Fruit fly (Drosophila melanogaster) whole organism, embryonic: ENCODE results near the gene senju.

ENCODE experiments used
- CG13894 ChIP-seq: fragments of 200-800 bp; sonication (Bioruptor generic); optimal IDR thresholded peaks from 3 replicates; lab custom pipeline; 2018; ENCODE audit warnings: missing biosample characterization, mild to moderate bottlenecking, missing genetic modification characterization, moderate library complexity
- CG2712 ChIP-seq: fragments of 200-800 bp; optimal IDR thresholded peaks from 3 replicates; lab custom pipeline; 2019; ENCODE audit warnings: missing biosample characterization, mild to moderate bottlenecking, missing genetic modification characterization, moderate library complexity
- croc ChIP-seq: fragments of 200-800 bp; sonication (Bioruptor generic); conservative IDR thresholded peaks from 3 replicates; pipeline ENCODE4 v1.3.6; 2022; ENCODE audit warnings: missing biosample characterization, missing genetic modification characterization
- disco-r ChIP-seq: fragments of 200-800 bp; sonication (Bioruptor generic); optimal IDR thresholded peaks from 2 replicates; lab custom pipeline; 2016; ENCODE audit warnings: missing biosample characterization, missing genetic modification characterization
- slbo ChIP-seq: fragments of 200-800 bp; sonication (Bioruptor generic); IDR thresholded peaks from 2 replicates; pipeline ENCODE4 v1.3.6; 2022; ENCODE audit warnings: missing biosample characterization, missing genetic modification characterization

DNA sequence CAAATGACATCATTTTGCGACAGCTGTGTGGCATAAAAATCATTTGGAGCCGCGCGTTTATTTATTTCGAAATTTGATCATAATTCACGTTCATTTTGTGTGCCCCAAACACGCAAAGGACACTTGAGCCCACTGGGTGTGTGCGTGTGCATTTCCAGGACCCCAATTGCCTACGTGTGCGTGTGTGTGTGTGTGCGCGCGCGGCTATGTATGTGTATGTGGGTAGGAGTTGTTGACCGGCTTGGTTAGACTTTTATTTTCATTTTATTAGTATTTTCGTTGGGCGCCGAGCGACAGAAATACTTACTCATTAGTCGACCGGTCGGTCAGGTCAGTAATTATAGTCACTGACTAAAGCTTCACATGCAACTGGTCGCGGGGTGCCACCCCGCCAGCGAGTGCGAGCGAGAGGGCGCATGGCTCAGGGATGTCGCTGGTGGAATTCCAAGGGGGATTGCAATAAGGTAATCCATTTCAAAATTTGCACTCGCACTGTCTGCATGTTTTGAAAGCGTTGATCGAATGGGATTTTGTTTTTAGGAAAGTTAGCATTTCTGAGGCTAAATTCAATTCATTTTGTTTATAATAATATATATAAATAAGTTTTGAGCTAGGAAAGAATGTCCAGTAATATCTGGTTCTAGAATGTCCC lies 9.0 kb upstream of the senju start:
- peak; percentile 78 for TF ChIP-seq slbo
- no peak for TF ChIP-seq disco-r (GFP tag; lab: Kevin White, UChicago)
- TF ChIP-seq croc (GFP tag; lab: Robert Waterston, UW) = no peak
- peak; percentile 40 for TF ChIP-seq CG2712
- TF ChIP-seq CG13894 (tag; lab: Kevin White, UChicago) = no peak
